Worm (Caenorhabditis elegans) whole organism, midembryonic: ENCODE results near the gene gpcp-2.
A peak's percentile ranks its signal among the peaks of the same experiment; 100 is the strongest.

Source experiments
- T22C8.4 ChIP-seq: fragments of 200-800 bp; sonication (Bioruptor generic); IDR thresholded peaks from 2 replicates; pipeline ENCODE4 v1.3.6; 2022; ENCODE audit warnings: missing genetic modification characterization, missing compliant biosample characterization
- cog-1 ChIP-seq: sonication (generic microtip); optimal IDR thresholded peaks from 2 replicates; lab custom pipeline; 2016; ENCODE audit warnings: missing genetic modification characterization, missing compliant biosample characterization
- flt-1 ChIP-seq: fragments of 200-800 bp; sonication (Bioruptor generic); IDR thresholded peaks from 2 replicates; pipeline ENCODE4 v1.3.6; 2022; ENCODE audit warnings: missing genetic modification characterization, missing compliant biosample characterization
- klf-2 ChIP-seq: fragments of 200-800 bp; sonication (Bioruptor generic); conservative IDR thresholded peaks from 2 replicates; pipeline ENCODE4 v1.3.6; 2022; ENCODE audit warnings: missing genetic modification reagents, missing genetic modification characterization, missing compliant biosample characterization
- med-1 ChIP-seq: sonication (generic microtip); optimal IDR thresholded peaks from 2 replicates; lab custom pipeline; 2017; ENCODE audit warnings: missing genetic modification characterization, mild to moderate bottlenecking, missing compliant biosample characterization, antibody characterized with exemption, missing genetic modification reagents; ENCODE audit not compliant: insufficient read depth
- ref-1 ChIP-seq: fragments of 200-800 bp; sonication (Bioruptor generic); conservative IDR thresholded peaks from 2 replicates; pipeline ENCODE4 v1.3.6; 2022; ENCODE audit warnings: missing genetic modification reagents, missing genetic modification characterization, missing compliant biosample characterization
- tab-1 ChIP-seq: fragments of 200-800 bp; sonication (Bioruptor generic); IDR thresholded peaks from 2 replicates; pipeline ENCODE4 v1.3.6; 2022; ENCODE audit warnings: missing genetic modification characterization, missing compliant biosample characterization
- ztf-23 ChIP-seq: fragments of 200-800 bp; sonication (Bioruptor generic); IDR thresholded peaks from 2 replicates; pipeline ENCODE4 v1.3.6; 2022; ENCODE audit warnings: missing genetic modification reagents, missing genetic modification characterization, missing compliant biosample characterization
- ztf-29 ChIP-seq: fragments of 200-800 bp; sonication (Bioruptor generic); IDR thresholded peaks from 2 replicates; pipeline ENCODE4 v1.3.6; 2022; ENCODE audit warnings: missing genetic modification reagents, missing genetic modification characterization, missing compliant biosample characterization

The gpcp-2 gene

DNA sequence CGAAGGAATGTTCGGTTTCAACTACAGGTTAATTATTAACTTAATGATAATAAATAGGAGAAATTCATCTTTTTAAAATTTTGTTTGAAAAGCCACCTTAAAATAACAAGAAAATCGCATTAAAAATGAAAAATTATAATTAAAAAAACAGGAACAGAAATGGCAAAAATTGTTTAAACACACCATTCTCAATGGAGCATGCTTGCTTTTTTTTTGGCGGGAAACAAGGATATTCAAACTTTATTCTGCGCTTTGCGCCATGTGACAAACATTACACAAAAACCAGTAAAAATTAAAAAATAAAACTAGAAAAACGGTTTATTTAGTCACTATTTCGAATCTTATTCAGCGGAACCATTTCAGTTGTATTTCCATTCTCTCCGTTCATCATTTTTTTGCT lies 44.4 kb downstream of the gpcp-2 start:
- TF ChIP-seq T22C8.4 (no peak), med-1 (GFP tag; lab: Kevin White, UChicago) (no peak), tab-1 (GFP tag; lab: Robert Waterston, UW) (no peak), klf-2 (GFP tag; lab: Robert Waterston, UW) (no peak), cog-1 (no peak), ref-1 (GFP tag; lab: Robert Waterston, UW) (no peak), ztf-29 (GFP tag; lab: Robert Waterston, UW) (no peak)

DNA sequence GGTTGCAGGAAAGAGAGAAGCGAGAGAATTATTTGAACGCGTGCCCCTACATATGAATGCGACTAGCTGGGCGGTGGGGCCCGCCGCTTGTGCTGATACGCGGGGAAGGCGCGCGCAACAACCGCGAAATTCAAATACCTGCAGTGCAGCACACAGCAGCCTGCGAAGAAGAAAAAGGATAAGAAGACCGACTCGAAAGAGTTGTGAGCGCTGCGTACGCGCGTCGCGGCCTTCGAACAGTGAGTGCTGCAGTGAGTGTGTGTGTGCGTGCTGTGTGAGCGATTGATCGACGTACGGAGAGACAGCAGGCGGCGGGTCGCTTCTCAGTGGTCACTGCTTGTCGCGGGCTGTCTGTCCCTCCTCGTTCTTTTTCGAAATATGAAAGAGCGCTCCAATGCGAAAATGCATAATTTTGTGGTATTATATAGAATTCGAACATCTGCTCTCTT lies 44.9 kb downstream of the gpcp-2 start:
- no peak for TF ChIP-seq tab-1 (GFP tag; lab: Robert Waterston, UW)
- TF ChIP-seq ztf-29 (GFP tag; lab: Robert Waterston, UW), result peak; percentile 60; the same call in 1 of the 2 replicates
- peak; percentile 77 for TF ChIP-seq cog-1
- TF ChIP-seq T22C8.4, result peak; percentile 62
- no peak for TF ChIP-seq ref-1 (GFP tag; lab: Robert Waterston, UW)
- TF ChIP-seq flt-1 (GFP tag; lab: Robert Waterston, UW), result peak; percentile 74; the same call in 1 of the 2 replicates
- no peak for TF ChIP-seq med-1 (GFP tag; lab: Kevin White, UChicago)
- TF ChIP-seq ztf-23 (GFP tag; lab: Robert Waterston, UW), result peak; percentile 79

DNA sequence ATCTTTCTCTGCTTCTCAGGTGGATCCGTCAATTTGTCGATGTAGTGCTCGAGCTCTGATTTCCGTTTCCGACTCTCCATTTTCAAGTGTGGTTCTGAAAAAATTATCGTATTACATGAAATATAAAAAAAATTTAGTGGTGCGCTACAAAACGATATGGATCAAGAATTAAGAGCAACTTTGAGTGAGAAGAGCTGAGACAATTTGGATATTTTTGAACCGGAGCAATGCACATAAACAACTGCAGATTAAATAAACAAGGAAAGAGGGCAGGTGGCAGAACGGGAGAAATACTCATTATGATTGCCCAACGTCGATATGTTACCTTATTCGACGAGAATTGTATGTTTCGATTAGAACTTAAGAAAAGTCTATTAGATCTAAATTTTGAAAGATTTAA lies 45.5 kb downstream of the gpcp-2 start, which contains the start of gene swsn-7:
Gene swsn-7, minus strand, starts transcription at position 101 of the 400 bp plus-strand sequence.
- TF ChIP-seq ztf-29 (GFP tag; lab: Robert Waterston, UW), result no peak
- no peak for TF ChIP-seq cog-1
- TF ChIP-seq klf-2 (GFP tag; lab: Robert Waterston, UW), result no peak
- no peak for TF ChIP-seq med-1 (GFP tag; lab: Kevin White, UChicago)
- no peak for TF ChIP-seq ztf-23 (GFP tag; lab: Robert Waterston, UW)
- no peak for TF ChIP-seq tab-1 (GFP tag; lab: Robert Waterston, UW)
- TF ChIP-seq flt-1 (GFP tag; lab: Robert Waterston, UW), result no peak
- TF ChIP-seq ref-1 (GFP tag; lab: Robert Waterston, UW), result no peak
- TF ChIP-seq T22C8.4, result no peak

DNA sequence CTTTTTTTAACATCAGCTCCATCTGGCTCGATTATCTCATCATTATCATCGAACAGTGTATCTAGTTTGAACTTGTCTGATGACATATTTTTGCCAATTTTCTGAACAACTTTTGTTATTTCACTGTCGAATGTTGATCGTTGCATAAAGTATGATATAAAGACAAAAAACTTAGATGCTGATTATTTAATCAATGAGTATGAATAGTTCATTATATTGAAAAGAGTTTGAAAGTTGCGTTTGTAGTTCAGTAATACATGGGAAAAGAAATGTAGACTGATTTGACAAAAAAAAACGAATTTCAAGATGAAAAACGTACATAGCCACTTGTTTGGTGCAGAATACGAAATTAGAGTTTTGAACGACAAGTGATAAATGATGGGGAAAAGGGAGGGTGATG lies 50.7 kb downstream of the gpcp-2 start, which contains the start of gene hda-2:
Gene hda-2, minus strand, starts transcription at position 101 of the 400 bp plus-strand sequence.
- TF ChIP-seq ref-1 (GFP tag; lab: Robert Waterston, UW) (no peak), ztf-29 (GFP tag; lab: Robert Waterston, UW) (no peak), cog-1 (no peak), ztf-23 (GFP tag; lab: Robert Waterston, UW) (no peak), T22C8.4 (no peak), klf-2 (GFP tag; lab: Robert Waterston, UW) (no peak), tab-1 (GFP tag; lab: Robert Waterston, UW) (no peak), med-1 (GFP tag; lab: Kevin White, UChicago) (no peak), flt-1 (GFP tag; lab: Robert Waterston, UW) (no peak)

DNA sequence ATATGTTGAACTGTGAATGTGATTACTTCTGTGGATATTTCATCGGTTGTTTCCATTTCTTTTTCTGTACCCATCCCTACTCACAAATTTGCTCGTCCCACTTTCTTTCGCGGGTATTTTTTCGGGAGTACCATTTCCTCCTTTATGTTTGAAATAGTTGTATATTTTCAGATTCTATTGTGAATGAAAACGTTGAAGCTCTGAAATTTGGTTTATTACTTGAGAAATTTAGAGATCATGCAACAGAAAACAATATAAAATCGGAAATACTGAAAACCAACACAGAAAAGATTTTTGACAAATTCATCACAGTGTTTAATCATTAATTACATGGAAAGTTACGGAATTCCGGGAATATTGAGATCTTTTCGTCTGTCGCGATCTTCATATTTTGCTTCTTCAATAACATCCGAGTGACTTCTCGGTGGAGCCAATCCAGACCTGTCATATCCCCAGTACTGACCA lies 52.6 kb downstream of the gpcp-2 start:
- TF ChIP-seq cog-1 (no peak), T22C8.4 (no peak), ztf-29 (GFP tag; lab: Robert Waterston, UW) (no peak), flt-1 (GFP tag; lab: Robert Waterston, UW) (no peak), klf-2 (GFP tag; lab: Robert Waterston, UW) (no peak), ztf-23 (GFP tag; lab: Robert Waterston, UW) (no peak), ref-1 (GFP tag; lab: Robert Waterston, UW) (no peak), med-1 (GFP tag; lab: Kevin White, UChicago) (no peak), tab-1 (GFP tag; lab: Robert Waterston, UW) (no peak)
